Fruit fly (Drosophila melanogaster) whole organism, embryonic: ENCODE results near the gene CG17343.
A peak's percentile ranks its signal among the peaks of the same experiment; 100 is the strongest.

ENCODE experiments used
- Aef1 ChIP-seq: fragments of 200-800 bp; sonication (Bioruptor generic); IDR thresholded peaks from 3 replicates; pipeline ENCODE4 v1.3.6; 2022; ENCODE audit warnings: missing biosample characterization, missing genetic modification characterization
- Antp ChIP-seq: fragments of 200-800 bp; sonication (Bioruptor generic); optimal IDR thresholded peaks from 3 replicates; lab custom pipeline; 2016; ENCODE audit warnings: missing biosample characterization, missing genetic modification characterization
- Atf-2 ChIP-seq: fragments of 200-800 bp; sonication (Bioruptor generic); optimal IDR thresholded peaks from 2 replicates; lab custom pipeline; 2016; ENCODE audit warnings: missing biosample characterization, missing genetic modification characterization
- B-H1 ChIP-seq: fragments of 200-800 bp; sonication (Bioruptor generic); IDR thresholded peaks from 3 replicates; pipeline ENCODE4 v1.3.6; 2022; ENCODE audit warnings: missing biosample characterization, missing genetic modification characterization
- BtbVII ChIP-seq: fragments of 200-800 bp; sonication (Bioruptor generic); optimal IDR thresholded peaks from 3 replicates; lab custom pipeline; 2017; ENCODE audit warnings: missing biosample characterization, mild to moderate bottlenecking, missing genetic modification characterization
- CG11398 ChIP-seq: fragments of 200-800 bp; sonication (Bioruptor generic); optimal IDR thresholded peaks from 2 replicates; lab custom pipeline; 2016; ENCODE audit warnings: missing biosample characterization, missing genetic modification characterization
- CG15479 ChIP-seq: fragments of 200-800 bp; sonication (Bioruptor generic); optimal IDR thresholded peaks from 3 replicates; lab custom pipeline; 2019; ENCODE audit warnings: missing biosample characterization, mild to moderate bottlenecking, missing genetic modification characterization, moderate library complexity
- CG15696 ChIP-seq: fragments of 200-800 bp; sonication (Bioruptor generic); optimal IDR thresholded peaks from 2 replicates; lab custom pipeline; 2019; ENCODE audit warnings: missing biosample characterization, mild to moderate bottlenecking, missing genetic modification characterization, moderate library complexity
- CG30403 ChIP-seq: fragments of 200-800 bp; sonication (Bioruptor generic); optimal IDR thresholded peaks from 3 replicates; lab custom pipeline; 2016; ENCODE audit warnings: missing biosample characterization, missing genetic modification characterization
- CG4820 ChIP-seq: fragments of 200-800 bp; sonication (Bioruptor generic); optimal IDR thresholded peaks from 3 replicates; lab custom pipeline; 2016; ENCODE audit warnings: missing biosample characterization, missing genetic modification characterization
- CG6791 ChIP-seq: fragments of 200-800 bp; sonication (Bioruptor generic); IDR thresholded peaks from 3 replicates; pipeline ENCODE4 v1.3.6; 2022; ENCODE audit warnings: missing biosample characterization, missing genetic modification characterization; ENCODE audit not compliant: partially characterized antibody
- CG7357 ChIP-seq: fragments of 200-800 bp; sonication (Bioruptor generic); IDR thresholded peaks from 3 replicates; pipeline ENCODE4 v1.3.6; 2022; ENCODE audit warnings: missing biosample characterization, missing genetic modification characterization
- CG7556 ChIP-seq: fragments of 200-800 bp; sonication (Bioruptor generic); optimal IDR thresholded peaks from 2 replicates; lab custom pipeline; 2017; ENCODE audit warnings: missing biosample characterization, mild to moderate bottlenecking, missing genetic modification characterization
- CG8924 ChIP-seq: fragments of 200-800 bp; optimal IDR thresholded peaks from 3 replicates; lab custom pipeline; 2019; ENCODE audit warnings: missing biosample characterization, mild to moderate bottlenecking, missing genetic modification characterization, moderate library complexity
- D ChIP-seq, 2 experiments: fragments of 200-800 bp in 1 of 2; fragments of >200 bp in 1 of 2; sonication (Bioruptor generic) in 1 of 2; optimal IDR thresholded peaks; 2 replicates in 1 of 2; 3 replicates in 1 of 2; lab custom pipeline; 2017; ENCODE audit warnings: mild to moderate bottlenecking in 1 of 2, missing biosample characterization in 1 of 2, missing genetic modification characterization in 1 of 2, missing genetic modification reagents in 1 of 2
- Dek ChIP-seq: fragments of 200-800 bp; sonication (Bioruptor generic); optimal IDR thresholded peaks from 3 replicates; lab custom pipeline; 2019; ENCODE audit warnings: missing biosample characterization, mild to moderate bottlenecking, missing genetic modification characterization, moderate library complexity
- Dfd ChIP-seq, 2 experiments: fragments of >200 bp; optimal IDR thresholded peaks; 2 replicates each; lab custom pipeline; 2017; ENCODE audit warnings: missing biosample characterization in 2 of 2, missing genetic modification characterization in 2 of 2
- Ets65A ChIP-seq: fragments of 200-800 bp; sonication (Bioruptor generic); peaks from one replicate; lab custom pipeline; 2016; ENCODE audit warnings: missing biosample characterization, missing genetic modification characterization
- Gsc ChIP-seq: fragments of 200-800 bp; sonication (Bioruptor generic); IDR thresholded peaks from 2 replicates; pipeline ENCODE4 v1.3.6; 2022; ENCODE audit warnings: missing biosample characterization, missing genetic modification characterization
- Hr3 ChIP-seq: fragments of 200-800 bp; sonication (Bioruptor generic); optimal IDR thresholded peaks from 3 replicates; lab custom pipeline; 2016; ENCODE audit warnings: missing biosample characterization, missing genetic modification characterization
- Hr78 ChIP-seq, 2 experiments: fragments of 200-800 bp in 1 of 2; fragments of >200 bp in 1 of 2; sonication (Bioruptor generic) in 1 of 2; optimal IDR thresholded peaks; 2 replicates each; lab custom pipeline; 2017 to 2019; ENCODE audit warnings: missing biosample characterization in 2 of 2, missing genetic modification characterization in 2 of 2, mild to moderate bottlenecking in 1 of 2, moderate library complexity in 1 of 2
- Meics ChIP-seq: fragments of 200-800 bp; sonication (Bioruptor generic); optimal IDR thresholded peaks from 2 replicates; lab custom pipeline; 2017; ENCODE audit warnings: missing biosample characterization, mild to moderate bottlenecking, missing genetic modification characterization
- Nf-YB ChIP-seq: fragments of 200-800 bp; sonication (Bioruptor generic); optimal IDR thresholded peaks from 3 replicates; lab custom pipeline; 2019; ENCODE audit warnings: missing biosample characterization, mild to moderate bottlenecking, missing genetic modification characterization, moderate library complexity
- NfI ChIP-seq: fragments of 200-800 bp; sonication (Bioruptor generic); optimal IDR thresholded peaks from 3 replicates; lab custom pipeline; 2018; ENCODE audit warnings: missing biosample characterization, mild to moderate bottlenecking, missing genetic modification characterization, moderate library complexity
- Side ChIP-seq: fragments of 200-800 bp; sonication (Bioruptor generic); optimal IDR thresholded peaks from 2 replicates; lab custom pipeline; 2016; ENCODE audit warnings: missing biosample characterization, missing genetic modification characterization
- Sox102F ChIP-seq: fragments of 200-800 bp; sonication (Bioruptor generic); optimal IDR thresholded peaks from 2 replicates; lab custom pipeline; 2018; ENCODE audit warnings: missing biosample characterization, mild to moderate bottlenecking, missing genetic modification characterization, moderate library complexity
- Usf ChIP-seq: fragments of 200-800 bp; sonication (Bioruptor generic); optimal IDR thresholded peaks from 2 replicates; lab custom pipeline; 2017; ENCODE audit warnings: missing genotype, missing biosample characterization, missing genetic modification characterization
- Vsx1 ChIP-seq: fragments of 200-800 bp; sonication (Bioruptor generic); optimal IDR thresholded peaks from 2 replicates; lab custom pipeline; 2017; ENCODE audit warnings: missing biosample characterization, mild to moderate bottlenecking, missing genetic modification characterization, missing genetic modification reagents
- ap ChIP-seq: fragments of 200-800 bp; sonication (Bioruptor generic); IDR thresholded peaks from 2 replicates; pipeline ENCODE4 v1.3.6; 2022; ENCODE audit warnings: missing biosample characterization, missing genetic modification characterization
- ash1 ChIP-seq: fragments of 200-800 bp; sonication (Bioruptor generic); optimal IDR thresholded peaks from 2 replicates; lab custom pipeline; 2018; ENCODE audit warnings: missing biosample characterization, mild to moderate bottlenecking, missing genetic modification characterization
- bcd ChIP-seq: fragments of 200-800 bp; sonication (Bioruptor generic); optimal IDR thresholded peaks from 2 replicates; lab custom pipeline; 2017; ENCODE audit warnings: missing biosample characterization, mild to moderate bottlenecking, missing genetic modification characterization
- crol ChIP-seq: fragments of 200-800 bp; sonication (Bioruptor generic); IDR thresholded peaks from 2 replicates; pipeline ENCODE4 v1.3.6; 2022; ENCODE audit warnings: missing biosample characterization, missing genetic modification characterization
- crp ChIP-seq, 2 experiments: fragments of 200-800 bp; sonication (Bioruptor generic); optimal IDR thresholded peaks; 2 replicates in 1 of 2; 3 replicates in 1 of 2; lab custom pipeline; 2017; ENCODE audit warnings: missing biosample characterization in 2 of 2, missing genetic modification characterization in 2 of 2, mild to moderate bottlenecking in 1 of 2, moderate library complexity in 1 of 2
- da ChIP-seq: fragments of 200-800 bp; sonication (Bioruptor generic); optimal IDR thresholded peaks from 2 replicates; lab custom pipeline; 2016; ENCODE audit warnings: missing biosample characterization, missing genetic modification characterization
- dmrt99B ChIP-seq: fragments of 200-800 bp; sonication (Bioruptor generic); optimal IDR thresholded peaks from 2 replicates; lab custom pipeline; 2018; ENCODE audit warnings: missing biosample characterization, mild to moderate bottlenecking, missing genetic modification characterization, moderate library complexity
- ftz-f1 ChIP-seq: fragments of 200-800 bp; sonication (Bioruptor generic); optimal IDR thresholded peaks from 2 replicates; lab custom pipeline; 2016; ENCODE audit warnings: missing biosample characterization, missing genetic modification characterization
- gcm ChIP-seq: fragments of 200-800 bp; sonication (Bioruptor generic); optimal IDR thresholded peaks from 2 replicates; lab custom pipeline; 2019; ENCODE audit warnings: missing biosample characterization, mild to moderate bottlenecking, missing genetic modification characterization, moderate library complexity
- gt ChIP-seq: fragments of 200-800 bp; sonication (Bioruptor generic); IDR thresholded peaks from 2 replicates; pipeline ENCODE4 v1.3.6; 2022; ENCODE audit warnings: missing biosample characterization, missing genetic modification characterization
- onecut ChIP-seq: fragments of 200-800 bp; sonication (Bioruptor generic); IDR thresholded peaks from 2 replicates; pipeline ENCODE4 v1.3.6; 2022; ENCODE audit warnings: missing biosample characterization, missing genetic modification characterization
- otp ChIP-seq: fragments of 200-800 bp; sonication (Bioruptor generic); IDR thresholded peaks from 3 replicates; pipeline ENCODE4, ENCODE4 v1.3.6; 2022; ENCODE audit warnings: missing biosample characterization, missing genetic modification characterization
- pan ChIP-seq, 4 experiments: fragments of >200 bp in 3 of 4; fragments of 200-800 bp in 1 of 4; sonication (Bioruptor generic) in 1 of 4; optimal IDR thresholded peaks in 3 of 4; IDR thresholded peaks in 1 of 4; 2 replicates each; pipeline versions ENCODE4 v1.3.6 to Lab custom; 2017 to 2022; ENCODE audit warnings: missing biosample characterization in 2 of 4, missing genetic modification characterization in 2 of 4, mixed read lengths in 1 of 4
- prd ChIP-seq, 3 experiments: fragments of >200 bp in 2 of 3; fragments of 200-800 bp in 1 of 3; sonication (Bioruptor generic) in 1 of 3; optimal IDR thresholded peaks in 2 of 3; IDR thresholded peaks in 1 of 3; 2 replicates in 2 of 3; 3 replicates in 1 of 3; pipeline versions ENCODE4 v1.3.6 to Lab custom; 2017 to 2022; ENCODE audit warnings: missing biosample characterization in 1 of 3, missing genetic modification characterization in 1 of 3
- row ChIP-seq: fragments of 200-800 bp; sonication (Bioruptor generic); IDR thresholded peaks from 3 replicates; pipeline ENCODE4 v1.3.6; 2022; ENCODE audit warnings: missing biosample characterization, missing genetic modification characterization
- schlank ChIP-seq: fragments of 200-800 bp; sonication (Bioruptor generic); optimal IDR thresholded peaks from 2 replicates; lab custom pipeline; 2018; ENCODE audit warnings: missing biosample characterization, mild to moderate bottlenecking, missing genetic modification characterization
- sens ChIP-seq: fragments of 200-800 bp; sonication (Bioruptor generic); peaks from one replicate; lab custom pipeline; 2016; ENCODE audit warnings: missing biosample characterization, missing genetic modification characterization
- sug ChIP-seq: fragments of 200-800 bp; optimal IDR thresholded peaks from 2 replicates; lab custom pipeline; 2019; ENCODE audit warnings: missing biosample characterization, mild to moderate bottlenecking, missing genetic modification characterization, moderate library complexity
- tll ChIP-seq, 2 experiments: fragments of 200-800 bp in 1 of 2; fragments of >200 bp in 1 of 2; sonication (Bioruptor generic) in 1 of 2; optimal IDR thresholded peaks; 2 replicates each; lab custom pipeline; 2017 to 2019; ENCODE audit warnings: missing biosample characterization in 2 of 2, missing genetic modification characterization in 2 of 2, mild to moderate bottlenecking in 1 of 2, moderate library complexity in 1 of 2
- vvl ChIP-seq: fragments of 200-800 bp; sonication (Bioruptor generic); IDR thresholded peaks from 2 replicates; pipeline ENCODE4 v1.3.6; 2022; ENCODE audit warnings: missing biosample characterization, missing genetic modification characterization
- zen ChIP-seq: fragments of 200-800 bp; sonication (Bioruptor generic); optimal IDR thresholded peaks from 3 replicates; lab custom pipeline; 2018; ENCODE audit warnings: missing biosample characterization, mild to moderate bottlenecking, missing genetic modification characterization, moderate library complexity

CG17343 gene

dm6 chr2L:19019160-19019592 lies 45.6 kb upstream of the CG17343 start (continued):
- no peak for TF ChIP-seq gt
- TF ChIP-seq schlank (tag; lab: Kevin White, UChicago), result no peak
- no peak for TF ChIP-seq Side (GFP tag; lab: Kevin White, UChicago)
- no peak for TF ChIP-seq vvl
- no peak for TF ChIP-seq Dek (tag; lab: Kevin White, UChicago)
- peak; percentile 29 for TF ChIP-seq sug (tag; lab: Kevin White, UChicago)
- no peak for TF ChIP-seq otp (GFP tag; lab: Robert Waterston, UW)
- no peak for TF ChIP-seq tll (GFP tag; optimal IDR thresholded peaks at IDR 0.05; lab: Kevin White, UChicago)
- peak; percentile 84 for TF ChIP-seq sens (GFP tag; lab: Kevin White, UChicago)
- peak; percentile 81 for TF ChIP-seq CG7556 (GFP tag; lab: Kevin White, UChicago)
- no peak for TF ChIP-seq D (optimal IDR thresholded peaks at IDR 0.05; lab: Kevin White, UChicago)
- no peak for TF ChIP-seq D (GFP tag; optimal IDR thresholded peaks at IDR 0.05; lab: Kevin White, UChicago)
- peak; percentile 18 for TF ChIP-seq BtbVII (GFP tag; lab: Kevin White, UChicago)
- TF ChIP-seq onecut, result no peak
- no peak for TF ChIP-seq Atf-2
- TF ChIP-seq CG4820, result no peak
- no peak for TF ChIP-seq B-H1 (GFP tag; lab: Robert Waterston, UW)
- TF ChIP-seq Vsx1 (GFP tag; lab: Kevin White, UChicago), result no peak
- no peak for TF ChIP-seq pan (optimal IDR thresholded peaks at IDR 0.05; lab: Kevin White, UChicago)
- TF ChIP-seq pan (GFP tag; optimal IDR thresholded peaks at IDR 0.05 in 1 of 2, IDR thresholded peaks at IDR 0.05 in 1 of 2), result no peak
- no peak for TF ChIP-seq zen (tag; lab: Kevin White, UChicago)
- TF ChIP-seq gcm, result no peak
- no peak for TF ChIP-seq CG7357
- no peak for TF ChIP-seq NfI (GFP tag; lab: Kevin White, UChicago)
- peak; percentile 73 for TF ChIP-seq Meics
- TF ChIP-seq Sox102F (GFP tag; lab: Kevin White, UChicago), result peak; percentile 5
- TF ChIP-seq CG15479 (GFP tag; lab: Kevin White, UChicago), result no peak
- TF ChIP-seq ftz-f1 (GFP tag; lab: Kevin White, UChicago), result no peak
- no peak for TF ChIP-seq Aef1 (GFP tag; lab: Robert Waterston, UW)
- TF ChIP-seq CG30403 (GFP tag; lab: Kevin White, UChicago), result peak; percentile 56
- peak; percentile 15 for TF ChIP-seq bcd
- TF ChIP-seq ap (GFP tag; lab: Robert Waterston, UW), result no peak
- TF ChIP-seq Antp (GFP tag; lab: Kevin White, UChicago), result no peak
- no peak for TF ChIP-seq prd (optimal IDR thresholded peaks at IDR 0.05; lab: Kevin White, UChicago)
- TF ChIP-seq prd (GFP tag; IDR thresholded peaks at IDR 0.05; lab: Robert Waterston, UW), result peak; percentile 5; the same call in 1 of the 3 replicates
- no peak for TF ChIP-seq Dfd (GFP tag; optimal IDR thresholded peaks at IDR 0.05; lab: Kevin White, UChicago)
- peak; percentile 47; the same call in 2 of the 3 replicates for TF ChIP-seq row (GFP tag; lab: Robert Waterston, UW)
- peak; percentile 28 for TF ChIP-seq CG8924
- TF ChIP-seq CG6791 (GFP tag; lab: Robert Waterston, UW), result no peak
- peak; percentile 12 for TF ChIP-seq Hr3 (GFP tag; lab: Kevin White, UChicago)
- TF ChIP-seq Ets65A, result peak; percentile 53
- no peak for TF ChIP-seq CG11398 (GFP tag; lab: Kevin White, UChicago)
- no peak for TF ChIP-seq CG15696
- TF ChIP-seq Nf-YB (GFP tag; lab: Kevin White, UChicago), result no peak
- no peak for TF ChIP-seq crol (GFP tag; lab: Robert Waterston, UW)
- TF ChIP-seq Hr78 (GFP tag; optimal IDR thresholded peaks at IDR 0.05; lab: Kevin White, UChicago), result no peak
- TF ChIP-seq dmrt99B, result peak; percentile 55
- no peak for TF ChIP-seq Usf (GFP tag; lab: Kevin White, UChicago)
- TF ChIP-seq crp (GFP tag; optimal IDR thresholded peaks at IDR 0.05; lab: Kevin White, UChicago), result no peak
- no peak for TF ChIP-seq Gsc (GFP tag; lab: Robert Waterston, UW)
- no peak for TF ChIP-seq ash1 (GFP tag; lab: Kevin White, UChicago)
- no peak for TF ChIP-seq da
